Fruit fly (Drosophila melanogaster): Measurements from ENCODE around the gene CG9698.

CG9698 gene

dm6 chr3R:30540196-30540595 lies 25.6 kb downstream of the CG9698 start:
- TF ChIP-seq mld (GFP tag; IDR thresholded peaks at IDR 0.05; ENCODE audit: partially characterized antibody): no peak
- TF ChIP-seq caup (GFP tag; optimal IDR thresholded peaks at IDR 0.05; ENCODE audit: severe bottlenecking): peak; percentile 94
- TF ChIP-seq D (optimal IDR thresholded peaks at IDR 0.05): no peak
- peak; percentile 87 for TF ChIP-seq D (GFP tag; optimal IDR thresholded peaks at IDR 0.05)
- TF ChIP-seq ATbp (GFP tag; optimal IDR thresholded peaks at IDR 0.05): peak; percentile 92
- TF ChIP-seq repo (GFP tag; optimal IDR thresholded peaks at IDR 0.05): peak; percentile 91
- peak; percentile 90 for TF ChIP-seq CG14667 (GFP tag; IDR thresholded peaks at IDR 0.05)
- TF ChIP-seq CG34224 (GFP tag; IDR thresholded peaks at IDR 0.05; ENCODE audit: partially characterized antibody): no peak
- TF ChIP-seq CG16815 (GFP tag; optimal IDR thresholded peaks at IDR 0.05): peak; percentile 74
- no peak for TF ChIP-seq bbx (GFP tag; IDR thresholded peaks at IDR 0.05; ENCODE audit: partially characterized antibody)
- TF ChIP-seq Sox100B (GFP tag; optimal IDR thresholded peaks at IDR 0.05): peak; percentile 85
- TF ChIP-seq cad (GFP tag; optimal IDR thresholded peaks at IDR 0.05): no peak
- TF ChIP-seq Dip2 (GFP tag; IDR thresholded peaks at IDR 0.05): no peak
- TF ChIP-seq CG42726 (GFP tag; IDR thresholded peaks at IDR 0.05; ENCODE audit: partially characterized antibody): no peak
- TF ChIP-seq CG4854 (GFP tag; optimal IDR thresholded peaks at IDR 0.05): peak; percentile 87
- peak; percentile 90 for TF ChIP-seq NFAT (GFP tag; IDR thresholded peaks at IDR 0.05)
- TF ChIP-seq cas (GFP tag; IDR thresholded peaks at IDR 0.05): peak; percentile 83
- peak; percentile 90 for TF ChIP-seq HLH54F (GFP tag; optimal IDR thresholded peaks at IDR 0.05)
- peak; percentile 13 to 93 for TF ChIP-seq bsh (GFP tag; optimal IDR thresholded peaks at IDR 0.05)
- no peak for TF ChIP-seq CG13287 (GFP tag; IDR thresholded peaks at IDR 0.05; ENCODE audit: partially characterized antibody)
- peak; percentile 68 for TF ChIP-seq YL-1 (GFP tag; optimal IDR thresholded peaks at IDR 0.05)
- peak; percentile 84 for TF ChIP-seq CG5180 (GFP tag; optimal IDR thresholded peaks at IDR 0.05)
- no peak for TF ChIP-seq sna (GFP tag; IDR thresholded peaks at IDR 0.05; ENCODE audit: partially characterized antibody)
- TF ChIP-seq Atf3 (GFP tag; optimal IDR thresholded peaks at IDR 0.05): peak; percentile 87
- peak; percentile 82; the same call in 2 of the 3 replicates for TF ChIP-seq C15 (GFP tag; IDR thresholded peaks at IDR 0.05)
- no peak for TF ChIP-seq Opbp (GFP tag; IDR thresholded peaks at IDR 0.05; ENCODE audit: partially characterized antibody)
- peak; percentile 87 for TF ChIP-seq Xrp1 (GFP tag; IDR thresholded peaks at IDR 0.05)
- peak; percentile 41 for TF ChIP-seq CG33557 (GFP tag; optimal IDR thresholded peaks at IDR 0.05)
- TF ChIP-seq btn (GFP tag; optimal IDR thresholded peaks at IDR 0.05): peak; percentile 92
- peak; percentile 94 for TF ChIP-seq gro (GFP tag; optimal IDR thresholded peaks at IDR 0.05)
- peak; percentile 94 for TF ChIP-seq ems (GFP tag; optimal IDR thresholded peaks at IDR 0.05)
- TF ChIP-seq Xbp1 (GFP tag; optimal IDR thresholded peaks at IDR 0.05): peak; percentile 94
- TF ChIP-seq Nf-YA (GFP tag; IDR thresholded peaks at IDR 0.05): peak; percentile 84
- TF ChIP-seq CG12391 (tag; optimal IDR thresholded peaks at IDR 0.05): peak; percentile 88
- TF ChIP-seq CG3163 (GFP tag; optimal IDR thresholded peaks at IDR 0.05): peak; percentile 67
- peak; percentile 87 for TF ChIP-seq stc (GFP tag; IDR thresholded peaks at IDR 0.05)
- peak; percentile 89 for TF ChIP-seq CG3065 (GFP tag; optimal IDR thresholded peaks at IDR 0.05)
- TF ChIP-seq CG11695 (GFP tag; IDR thresholded peaks at IDR 0.05): peak; percentile 87
- TF ChIP-seq CG12219 (GFP tag; optimal IDR thresholded peaks at IDR 0.05): peak; percentile 89
- TF ChIP-seq dati (GFP tag; IDR thresholded peaks at IDR 0.05): peak; percentile 88
- TF ChIP-seq Six4 (GFP tag; optimal IDR thresholded peaks at IDR 0.05): peak; percentile 93
- TF ChIP-seq CG18262 (tag; optimal IDR thresholded peaks at IDR 0.05): peak; percentile 83
- TF ChIP-seq ken (GFP tag; IDR thresholded peaks at IDR 0.05): peak; percentile 92
- peak; percentile 80 for TF ChIP-seq kay (GFP tag; optimal IDR thresholded peaks at IDR 0.05)
- peak; percentile 79 for TF ChIP-seq jing (GFP tag; optimal IDR thresholded peaks at IDR 0.05)
- TF ChIP-seq Rx (GFP tag; IDR thresholded peaks at IDR 0.05): peak; percentile 85
- TF ChIP-seq z (GFP tag; IDR thresholded peaks at IDR 0.05): peak; percentile 60; the same call in 2 of the 3 replicates
- TF ChIP-seq fd3F (GFP tag; optimal IDR thresholded peaks at IDR 0.05): peak; percentile 93
- TF ChIP-seq CG11093 (GFP tag; IDR thresholded peaks at IDR 0.05): peak; percentile 85; the same call in 2 of the 3 replicates
- TF ChIP-seq dm (GFP tag; optimal IDR thresholded peaks at IDR 0.05): peak; percentile 82
- TF ChIP-seq hb (GFP tag; IDR thresholded peaks at IDR 0.05; ENCODE audit: partially characterized antibody): no peak

All from whole organism, embryonic.